Fruit fly (Drosophila melanogaster) whole organism, embryonic: Measurements from ENCODE around the gene Sirup.

Source experiments
- Atf3 ChIP-seq: fragments of 200-800 bp; sonication (Bioruptor generic); optimal IDR thresholded peaks from 3 replicates; lab custom pipeline; 2016; ENCODE audit warnings: missing biosample characterization, missing genetic modification characterization
- Bdp1 ChIP-seq: fragments of 200-800 bp; sonication (Bioruptor generic); optimal IDR thresholded peaks from 3 replicates; lab custom pipeline; 2016; ENCODE audit warnings: missing biosample characterization, missing genetic modification characterization
- Bgb ChIP-seq: fragments of 200-800 bp; sonication (Bioruptor generic); IDR thresholded peaks from 2 replicates; pipeline ENCODE4 v1.3.6; 2022; ENCODE audit warnings: missing biosample characterization, missing genetic modification characterization; ENCODE audit not compliant: partially characterized antibody
- CG12104 ChIP-seq: fragments of 200-800 bp; sonication (Bioruptor generic); optimal IDR thresholded peaks from 3 replicates; lab custom pipeline; 2016; ENCODE audit warnings: missing biosample characterization, missing genetic modification characterization
- CG13123 ChIP-seq: fragments of 200-800 bp; sonication (Bioruptor generic); optimal IDR thresholded peaks from 2 replicates; lab custom pipeline; 2016; ENCODE audit warnings: missing biosample characterization, missing genetic modification characterization
- CG16863 ChIP-seq: fragments of 200-800 bp; sonication (Bioruptor generic); optimal IDR thresholded peaks from 3 replicates; lab custom pipeline; 2016; ENCODE audit warnings: missing biosample characterization, missing genetic modification characterization
- CG17186 ChIP-seq: fragments of 200-800 bp; sonication (Bioruptor generic); optimal IDR thresholded peaks from 3 replicates; lab custom pipeline; 2017; ENCODE audit warnings: missing biosample characterization, missing genetic modification reagents, missing genetic modification characterization
- CG1792 ChIP-seq: fragments of 200-800 bp; sonication (Bioruptor generic); optimal IDR thresholded peaks from 2 replicates; lab custom pipeline; 2016; ENCODE audit warnings: missing biosample characterization, missing genetic modification characterization
- CG32772 ChIP-seq: fragments of 200-800 bp; sonication (Bioruptor generic); IDR thresholded peaks from 2 replicates; pipeline ENCODE4 v1.3.6; 2022; ENCODE audit warnings: missing biosample characterization, missing genetic modification characterization
- CG3281 ChIP-seq: fragments of 200-800 bp; sonication (Bioruptor generic); optimal IDR thresholded peaks from 3 replicates; lab custom pipeline; 2017; ENCODE audit warnings: missing biosample characterization, mild to moderate bottlenecking, missing genetic modification characterization
- CG4360 ChIP-seq: fragments of 200-800 bp; sonication (Bioruptor generic); IDR thresholded peaks from 2 replicates; pipeline ENCODE4 v1.3.6; 2022; ENCODE audit warnings: missing biosample characterization, missing genetic modification characterization
- CG4404 ChIP-seq: fragments of 200-800 bp; sonication (Bioruptor generic); IDR thresholded peaks from 2 replicates; pipeline ENCODE4 v1.3.6; 2022; ENCODE audit warnings: missing biosample characterization, missing genetic modification characterization
- CG4617 ChIP-seq: fragments of 200-800 bp; sonication (Bioruptor generic); optimal IDR thresholded peaks from 3 replicates; lab custom pipeline; 2016; ENCODE audit warnings: missing biosample characterization, missing genetic modification characterization, borderline replicate concordance
- CG7271 ChIP-seq: fragments of 200-800 bp; sonication (Bioruptor generic); optimal IDR thresholded peaks from 2 replicates; lab custom pipeline; 2018; ENCODE audit warnings: missing biosample characterization, mild to moderate bottlenecking, missing genetic modification characterization, moderate library complexity
- CG7786 ChIP-seq: fragments of 200-800 bp; sonication (Bioruptor generic); optimal IDR thresholded peaks from 2 replicates; lab custom pipeline; 2016; ENCODE audit warnings: missing biosample characterization, missing genetic modification characterization
- CG9797 ChIP-seq: fragments of 200-800 bp; sonication (Bioruptor generic); optimal IDR thresholded peaks from 3 replicates; lab custom pipeline; 2018; ENCODE audit warnings: missing biosample characterization, mild to moderate bottlenecking, missing genetic modification characterization
- Dad ChIP-seq: fragments of 200-800 bp; sonication (Bioruptor generic); optimal IDR thresholded peaks from 3 replicates; lab custom pipeline; 2016; ENCODE audit warnings: missing biosample characterization, missing genetic modification characterization
- Dref ChIP-seq: fragments of 200-800 bp; sonication (Bioruptor generic); IDR thresholded peaks from 2 replicates; pipeline ENCODE4 v1.3.6; 2022; ENCODE audit warnings: missing biosample characterization, missing genetic modification characterization
- Fer2 ChIP-seq: fragments of 200-800 bp; sonication (Bioruptor generic); optimal IDR thresholded peaks from 2 replicates; lab custom pipeline; 2018; ENCODE audit warnings: missing biosample characterization, mild to moderate bottlenecking, missing genetic modification characterization, moderate library complexity
- Hand ChIP-seq: fragments of 200-800 bp; sonication (Bioruptor generic); optimal IDR thresholded peaks from 2 replicates; lab custom pipeline; 2017; ENCODE audit warnings: mild to moderate bottlenecking, missing biosample characterization, missing genetic modification reagents, missing genetic modification characterization
- Hmx ChIP-seq: fragments of 200-800 bp; sonication (Bioruptor generic); optimal IDR thresholded peaks from 2 replicates; lab custom pipeline; 2016; ENCODE audit warnings: missing biosample characterization, missing genetic modification characterization
- Meics ChIP-seq: fragments of 200-800 bp; sonication (Bioruptor generic); optimal IDR thresholded peaks from 2 replicates; lab custom pipeline; 2017; ENCODE audit warnings: missing biosample characterization, mild to moderate bottlenecking, missing genetic modification characterization
- Nf-YC ChIP-seq: fragments of 200-800 bp; optimal IDR thresholded peaks from 3 replicates; lab custom pipeline; 2019; ENCODE audit warnings: missing biosample characterization, mild to moderate bottlenecking, missing genetic modification characterization, moderate library complexity
- Side ChIP-seq: fragments of 200-800 bp; sonication (Bioruptor generic); optimal IDR thresholded peaks from 2 replicates; lab custom pipeline; 2016; ENCODE audit warnings: missing biosample characterization, missing genetic modification characterization
- ab ChIP-seq: fragments of 200-800 bp; sonication (Bioruptor generic); optimal IDR thresholded peaks from 2 replicates; lab custom pipeline; 2016; ENCODE audit warnings: missing biosample characterization, missing genetic modification characterization
- al ChIP-seq: fragments of 200-800 bp; sonication (Bioruptor generic); IDR thresholded peaks from 2 replicates; pipeline ENCODE4 v1.3.6; 2022; ENCODE audit warnings: missing biosample characterization, missing genetic modification characterization
- amos ChIP-seq: fragments of 200-800 bp; sonication (Bioruptor generic); IDR thresholded peaks from 2 replicates; pipeline ENCODE4 v1.3.6; 2022; ENCODE audit warnings: missing biosample characterization, missing genetic modification characterization; ENCODE audit not compliant: partially characterized antibody
- aop ChIP-seq: fragments of 200-800 bp; sonication (Bioruptor generic); IDR thresholded peaks from 2 replicates; pipeline ENCODE4 v1.3.6; 2022; ENCODE audit warnings: missing biosample characterization, missing genetic modification characterization
- az2 ChIP-seq: fragments of 200-800 bp; sonication (Bioruptor generic); optimal IDR thresholded peaks from 3 replicates; lab custom pipeline; 2016; ENCODE audit warnings: missing biosample characterization, missing genetic modification characterization
- cato ChIP-seq: fragments of 200-800 bp; sonication (Bioruptor generic); optimal IDR thresholded peaks from 2 replicates; lab custom pipeline; 2016; ENCODE audit warnings: missing biosample characterization, missing genetic modification characterization, borderline replicate concordance
- chm ChIP-seq: fragments of 200-800 bp; sonication (Bioruptor generic); IDR thresholded peaks from 2 replicates; pipeline ENCODE4 v1.3.6; 2022; ENCODE audit warnings: missing biosample characterization, missing genetic modification characterization
- chn ChIP-seq: fragments of 200-800 bp; sonication (Bioruptor generic); optimal IDR thresholded peaks from 2 replicates; lab custom pipeline; 2016; ENCODE audit warnings: missing biosample characterization, missing genetic modification characterization
- danr ChIP-seq: fragments of 200-800 bp; sonication (Bioruptor generic); IDR thresholded peaks from 2 replicates; pipeline ENCODE4 v1.3.6; 2022; ENCODE audit warnings: missing biosample characterization, missing genetic modification characterization
- dm ChIP-seq: fragments of 200-800 bp; sonication (Bioruptor generic); optimal IDR thresholded peaks from 3 replicates; lab custom pipeline; 2016; ENCODE audit warnings: missing biosample characterization, missing genetic modification characterization
- dmrt99B ChIP-seq: fragments of 200-800 bp; sonication (Bioruptor generic); optimal IDR thresholded peaks from 2 replicates; lab custom pipeline; 2018; ENCODE audit warnings: missing biosample characterization, mild to moderate bottlenecking, missing genetic modification characterization, moderate library complexity
- en ChIP-seq: fragments of 200-800 bp; sonication (Bioruptor generic); optimal IDR thresholded peaks from 2 replicates; lab custom pipeline; 2016; ENCODE audit warnings: missing biosample characterization, missing genetic modification characterization
- grau ChIP-seq: fragments of 200-800 bp; optimal IDR thresholded peaks from 3 replicates; lab custom pipeline; 2019; ENCODE audit warnings: missing biosample characterization, mild to moderate bottlenecking, missing genetic modification characterization, moderate library complexity
- grn ChIP-seq: fragments of 200-800 bp; sonication (Bioruptor generic); optimal IDR thresholded peaks from 3 replicates; lab custom pipeline; 2017; ENCODE audit warnings: missing biosample characterization, missing genetic modification characterization
- knrl ChIP-seq: fragments of 200-800 bp; sonication (Bioruptor generic); IDR thresholded peaks from 3 replicates; pipeline ENCODE4 v1.3.6; 2022; ENCODE audit warnings: missing biosample characterization, missing genetic modification characterization; ENCODE audit not compliant: partially characterized antibody
- oc ChIP-seq: fragments of 200-800 bp; sonication (Bioruptor generic); optimal IDR thresholded peaks from 2 replicates; lab custom pipeline; 2018; ENCODE audit warnings: missing biosample characterization, mild to moderate bottlenecking, missing genetic modification characterization, moderate library complexity
- p53 ChIP-seq: fragments of 200-800 bp; sonication (Bioruptor generic); optimal IDR thresholded peaks from 2 replicates; lab custom pipeline; 2016; ENCODE audit warnings: missing biosample characterization, missing genetic modification characterization
- pb ChIP-seq: fragments of 200-800 bp; sonication (Bioruptor generic); optimal IDR thresholded peaks from 3 replicates; lab custom pipeline; 2016; ENCODE audit warnings: missing biosample characterization, missing genetic modification characterization
- scrt ChIP-seq: fragments of 200-800 bp; sonication (Bioruptor generic); optimal IDR thresholded peaks from 2 replicates; lab custom pipeline; 2018; ENCODE audit warnings: missing biosample characterization, mild to moderate bottlenecking, missing genetic modification characterization, moderate library complexity
- sim ChIP-seq: fragments of 200-800 bp; sonication (Bioruptor generic); IDR thresholded peaks from 2 replicates; pipeline ENCODE4 v1.3.6; 2022; ENCODE audit warnings: missing biosample characterization, missing genetic modification characterization
- sisA ChIP-seq: fragments of 200-800 bp; sonication (Bioruptor generic); IDR thresholded peaks from 2 replicates; pipeline ENCODE4 v1.3.6; 2022; ENCODE audit warnings: missing biosample characterization, missing genetic modification characterization
- tin ChIP-seq: fragments of 200-800 bp; sonication (Bioruptor generic); optimal IDR thresholded peaks from 3 replicates; lab custom pipeline; 2016; ENCODE audit warnings: missing biosample characterization, missing genetic modification characterization
- tll ChIP-seq, 2 experiments: fragments of 200-800 bp in 1 of 2; fragments of >200 bp in 1 of 2; sonication (Bioruptor generic) in 1 of 2; optimal IDR thresholded peaks; 2 replicates each; lab custom pipeline; 2017 to 2019; ENCODE audit warnings: missing biosample characterization in 2 of 2, missing genetic modification characterization in 2 of 2, mild to moderate bottlenecking in 1 of 2, moderate library complexity in 1 of 2
- trem ChIP-seq: fragments of 200-800 bp; optimal IDR thresholded peaks from 3 replicates; lab custom pipeline; 2019; ENCODE audit warnings: missing biosample characterization, mild to moderate bottlenecking, missing genetic modification characterization, moderate library complexity
- wek ChIP-seq: fragments of 200-800 bp; sonication (Bioruptor generic); optimal IDR thresholded peaks from 3 replicates; lab custom pipeline; 2018; ENCODE audit warnings: missing biosample characterization, mild to moderate bottlenecking, missing genetic modification characterization, moderate library complexity

Gene Sirup

dm6 chr2L:7993984-7994854 lies 4.5 kb upstream of the Sirup start, which contains the start of gene pes (continued):
- TF ChIP-seq tll (GFP tag; optimal IDR thresholded peaks at IDR 0.05; lab: Kevin White, UChicago) (peak; percentile 55 to 59), chm (peak; percentile 80), CG13123 (GFP tag; lab: Kevin White, UChicago) (peak; percentile 52), grn (GFP tag; lab: Kevin White, UChicago) (peak; percentile 81), Hmx (peak; percentile 88), az2 (GFP tag; lab: Kevin White, UChicago) (peak; percentile 86), Bgb (GFP tag; lab: Robert Waterston, UW) (peak; percentile 63; the same call in 1 of the 2 replicates), knrl (GFP tag; lab: Robert Waterston, UW) (peak; percentile 28; the same call in 1 of the 3 replicates), dmrt99B (tag; lab: Kevin White, UChicago) (peak; percentile 94), aop (GFP tag; lab: Robert Waterston, UW) (peak; percentile 35; the same call in 1 of the 2 replicates), CG4360 (GFP tag; lab: Robert Waterston, UW) (peak; percentile 68), Nf-YC (tag; lab: Kevin White, UChicago) (peak; percentile 81), oc (peak; percentile 83), CG17186 (GFP tag; lab: Kevin White, UChicago) (peak; percentile 58), Atf3 (GFP tag; lab: Kevin White, UChicago) (peak; percentile 60), CG4404 (GFP tag; lab: Robert Waterston, UW) (peak; percentile 97), wek (GFP tag; lab: Kevin White, UChicago) (peak; percentile 74), Hand (GFP tag; lab: Kevin White, UChicago) (no peak), chn (GFP tag; lab: Kevin White, UChicago) (peak; percentile 53), Side (peak; percentile 92), CG3281 (GFP tag; lab: Kevin White, UChicago) (peak; percentile 96), CG7271 (tag; lab: Kevin White, UChicago) (peak; percentile 67), grau (tag; lab: Kevin White, UChicago) (peak; percentile 80), danr (GFP tag; lab: Robert Waterston, UW) (peak; percentile 93), sim (GFP tag; lab: Robert Waterston, UW) (0 out of 2 replicates have a peak, but pooled peaks have one; percentile 11), CG12104 (GFP tag; lab: Kevin White, UChicago) (peak; percentile 85), ab (GFP tag; lab: Kevin White, UChicago) (no peak), CG16863 (GFP tag; lab: Kevin White, UChicago) (peak; percentile 72), CG32772 (peak; percentile 92), pb (peak; percentile 83), CG7786 (peak; percentile 50), CG9797 (GFP tag; lab: Kevin White, UChicago) (peak; percentile 62), CG4617 (GFP tag; lab: Kevin White, UChicago) (no peak), al (GFP tag; lab: Robert Waterston, UW) (peak; percentile 83), Dad (GFP tag; lab: Kevin White, UChicago) (peak; percentile 82), CG1792 (GFP tag; lab: Kevin White, UChicago) (peak; percentile 55), scrt (GFP tag; lab: Kevin White, UChicago) (peak; percentile 93), en (peak; percentile 79), tin (GFP tag; lab: Kevin White, UChicago) (peak; percentile 91), trem (tag; lab: Kevin White, UChicago) (peak; percentile 72), sisA (GFP tag; lab: Robert Waterston, UW) (peak; percentile 95), Dref (no peak), amos (GFP tag; lab: Robert Waterston, UW) (no peak; the same call in 1 of the 2 replicates), Fer2 (tag; lab: Kevin White, UChicago) (peak; percentile 87), Meics (GFP tag; lab: Kevin White, UChicago) (peak; percentile 95), Bdp1 (GFP tag; lab: Kevin White, UChicago) (no peak), p53 (GFP tag; lab: Kevin White, UChicago) (peak; percentile 97), cato (GFP tag; lab: Kevin White, UChicago) (no peak), dm (peak; percentile 28)
